Worm (Caenorhabditis elegans): ENCODE measurements around the gene aexr-2.

aexr-2 gene

DNA sequence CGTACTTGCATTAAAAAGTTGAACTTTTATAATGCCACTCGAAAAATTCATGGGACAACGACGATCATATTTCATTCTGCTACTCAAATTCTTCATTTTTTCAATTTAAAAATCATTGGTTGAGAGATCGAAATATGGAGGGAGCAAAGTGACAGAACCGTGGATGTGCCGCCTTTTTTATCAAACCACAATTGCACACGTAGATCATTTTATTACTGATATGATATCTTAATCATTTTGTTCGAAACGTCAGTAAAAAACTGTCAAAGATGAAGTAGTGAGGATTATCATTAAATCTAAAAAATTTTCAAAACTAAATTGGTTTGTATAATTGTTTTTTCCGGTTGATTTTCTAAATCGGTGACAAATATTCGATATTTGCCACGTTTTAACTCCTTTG lies 22.8 kb upstream of the aexr-2 start (continued):
- TF ChIP-seq nhr-237 (tag; optimal IDR thresholded peaks at IDR 0.05) (no peak), ceh-20 (GFP tag; IDR thresholded peaks at IDR 0.05) (no peak), dmd-6 (GFP tag; IDR thresholded peaks at IDR 0.05) (peak; percentile 79), dve-1 (tag; optimal IDR thresholded peaks at IDR 0.05; ENCODE audit: insufficient read depth) (peak; percentile 66), php-3 (GFP tag; IDR thresholded peaks at IDR 0.05) (peak; percentile 62; the same call in 1 of the 2 replicates), nhr-25 (tag; optimal IDR thresholded peaks at IDR 0.05; ENCODE audit: borderline replicate concordance, insufficient read depth) (no peak), nhr-28 (tag; optimal IDR thresholded peaks at IDR 0.05) (peak; percentile 20)

DNA sequence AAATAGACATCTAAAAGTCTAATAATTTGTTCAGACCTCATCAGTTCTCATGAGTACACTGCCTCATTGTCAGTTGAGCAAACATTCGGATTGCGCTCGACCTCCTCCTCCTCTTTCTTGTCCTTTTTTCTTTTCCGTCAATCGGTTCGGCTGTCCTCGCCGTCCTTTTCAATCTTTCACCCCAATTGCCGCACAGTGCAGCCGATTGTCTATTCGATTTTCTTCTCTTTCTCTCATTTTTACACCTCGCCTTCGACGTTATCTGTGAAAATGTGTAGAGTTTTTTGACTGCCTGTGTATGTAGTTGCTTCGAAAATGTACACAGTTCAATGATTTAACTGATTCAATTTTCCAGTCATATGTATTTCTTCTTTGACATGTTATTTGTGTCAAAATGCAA lies 21.8 kb upstream of the aexr-2 start:
- TF ChIP-seq ceh-32 (tag; optimal IDR thresholded peaks at IDR 0.05; ENCODE audit: poor library complexity) (no peak), unc-62 (GFP tag; optimal IDR thresholded peaks at IDR 0.05 in 1 of 2) (peak in 1 of 2 experiments; percentile 80), unc-62 (tag; optimal IDR thresholded peaks at IDR 0.05) (no peak), nhr-48 (tag; optimal IDR thresholded peaks at IDR 0.05) (peak; percentile 44), nhr-10 (tag; optimal IDR thresholded peaks at IDR 0.05) (no peak), mxl-3 (GFP tag; optimal IDR thresholded peaks at IDR 0.05) (peak; percentile 14), hlh-30 (tag; optimal IDR thresholded peaks at IDR 0.05; ENCODE audit: insufficient read depth) (peak; percentile 17), ztf-7 (tag; optimal IDR thresholded peaks at IDR 0.05) (no peak), mep-1 (tag; optimal IDR thresholded peaks at IDR 0.05) (peak; percentile 54), mdl-1 (tag; optimal IDR thresholded peaks at IDR 0.05) (peak in 1 of 2 experiments; percentile 38), dve-1 (tag; optimal IDR thresholded peaks at IDR 0.05; ENCODE audit: insufficient read depth) (peak; percentile 34), skn-1 (tag; optimal IDR thresholded peaks at IDR 0.05) (no peak), nhr-77 (tag; optimal IDR thresholded peaks at IDR 0.05) (peak; percentile 57), spr-3 (GFP tag; optimal IDR thresholded peaks at IDR 0.05) (no peak), dmd-8 (GFP tag; IDR thresholded peaks at IDR 0.05) (no peak), zag-1 (tag; optimal IDR thresholded peaks at IDR 0.05) (no peak), daf-19 (GFP tag; conservative IDR thresholded peaks at IDR 0.05) (no peak), dmd-6 (GFP tag; IDR thresholded peaks at IDR 0.05) (peak; percentile 71), egl-43 (GFP tag; IDR thresholded peaks at IDR 0.05) (no peak), hlh-11 (tag; optimal IDR thresholded peaks at IDR 0.05) (peak; percentile 75), Y75B8A.6 (GFP tag; IDR thresholded peaks at IDR 0.05) (no peak), nhr-111 (GFP tag; optimal IDR thresholded peaks at IDR 0.05) (no peak), nhr-28 (tag; optimal IDR thresholded peaks at IDR 0.05) (peak; percentile 78), F10B5.3 (tag; optimal IDR thresholded peaks at IDR 0.05) (no peak), pha-4 (GFP tag; IDR thresholded peaks at IDR 0.05) (no peak), pha-4 (tag; optimal IDR thresholded peaks at IDR 0.05) (no peak), pqm-1 (tag; optimal IDR thresholded peaks at IDR 0.05) (peak; percentile 56)

DNA sequence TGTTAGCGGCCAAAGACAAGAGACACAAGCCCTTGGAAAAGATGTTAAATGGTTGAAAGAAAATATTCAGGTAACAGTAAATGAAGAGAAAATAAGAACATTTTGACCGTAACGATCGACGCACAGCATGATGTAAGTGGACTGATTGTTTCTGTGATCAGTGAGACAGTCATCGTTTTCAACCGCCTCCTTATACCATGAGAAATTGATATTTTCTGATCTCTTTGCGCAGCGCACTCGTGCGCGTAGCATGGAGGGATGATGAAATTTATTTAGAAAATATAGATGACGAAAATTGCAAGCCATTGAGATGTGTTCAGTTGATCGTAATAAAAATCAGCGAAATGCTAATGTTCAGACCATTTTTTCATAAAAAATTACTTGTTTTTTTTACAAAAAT lies 18.2 kb upstream of the aexr-2 start:
- TF ChIP-seq nhr-28 (tag; optimal IDR thresholded peaks at IDR 0.05), result peak; percentile 4
- TF ChIP-seq unc-130 (GFP tag; optimal IDR thresholded peaks at IDR 0.05), result no peak
- TF ChIP-seq F44E2.7 (GFP tag; IDR thresholded peaks at IDR 0.05), result no peak
- TF ChIP-seq jun-1 (tag; optimal IDR thresholded peaks at IDR 0.05), result no peak
- no peak for TF ChIP-seq ztf-11 (tag; optimal IDR thresholded peaks at IDR 0.05)
- TF ChIP-seq hlh-30 (tag; optimal IDR thresholded peaks at IDR 0.05; ENCODE audit: insufficient read depth), result peak; percentile 20
- no peak for TF ChIP-seq ces-1 (GFP tag; optimal IDR thresholded peaks at IDR 0.05)
- TF ChIP-seq daf-16 (GFP tag; optimal IDR thresholded peaks at IDR 0.05), result no peak
- no peak for TF ChIP-seq daf-16 (tag; optimal IDR thresholded peaks at IDR 0.05)
- peak; percentile 76 for TF ChIP-seq mxl-3 (GFP tag; optimal IDR thresholded peaks at IDR 0.05)
- no peak for TF ChIP-seq lin-39 (tag; optimal IDR thresholded peaks at IDR 0.05)
- no peak for TF ChIP-seq F26F4.8 (GFP tag; conservative IDR thresholded peaks at IDR 0.05)
- TF ChIP-seq pqm-1 (tag; optimal IDR thresholded peaks at IDR 0.05), result no peak
- TF ChIP-seq ceh-44 (GFP tag; IDR thresholded peaks at IDR 0.05), result no peak
